Worm (Caenorhabditis elegans) whole organism, early embryonic: ENCODE data around the gene W04G3.7.
A peak's percentile ranks its signal among the peaks of the same experiment; 100 is the strongest.

Experiments
- B0310.2 ChIP-seq: sonication (generic microtip); optimal IDR thresholded peaks from 2 replicates; lab custom pipeline; 2016; ENCODE audit warnings: mild to moderate bottlenecking, missing genetic modification characterization, missing compliant biosample characterization
- F13C5.2 ChIP-seq: sonication (generic microtip); optimal IDR thresholded peaks from 2 replicates; lab custom pipeline; 2017; ENCODE audit warnings: mild to moderate bottlenecking, missing genetic modification characterization, inconsistent platforms, missing compliant biosample characterization
- aly-1 ChIP-seq: sonication (generic microtip); optimal IDR thresholded peaks from 2 replicates; lab custom pipeline; 2016; ENCODE audit warnings: missing genetic modification characterization, missing compliant biosample characterization
- ama-1 ChIP-seq: fragments of 150-350 bp; optimal IDR thresholded peaks from 2 replicates; lab custom pipeline; 2014
- ceh-13 ChIP-seq: fragments of 200-800 bp; sonication (Bioruptor generic); optimal IDR thresholded peaks from 2 replicates; lab custom pipeline; 2018; ENCODE audit warnings: mild to moderate bottlenecking, missing genetic modification characterization, missing compliant biosample characterization
- ceh-36 ChIP-seq: sonication (generic microtip); optimal IDR thresholded peaks from 2 replicates; lab custom pipeline; 2016; ENCODE audit warnings: missing genetic modification characterization, inconsistent platforms, missing compliant biosample characterization
- ets-7 ChIP-seq: sonication (generic microtip); optimal IDR thresholded peaks from 2 replicates; lab custom pipeline; 2016; ENCODE audit warnings: missing genotype, missing genetic modification characterization, missing compliant biosample characterization
- flt-1 ChIP-seq: fragments of 200-800 bp; sonication (Bioruptor generic); IDR thresholded peaks from 2 replicates; pipeline ENCODE4 v1.3.6; 2022; ENCODE audit warnings: missing genetic modification characterization, missing compliant biosample characterization
- hmbx-1 ChIP-seq: sonication (generic microtip); optimal IDR thresholded peaks from 2 replicates; lab custom pipeline; 2016; ENCODE audit warnings: mild to moderate bottlenecking, missing genetic modification characterization, missing compliant biosample characterization
- hmg-4 ChIP-seq: fragments of 200-800 bp; sonication (Bioruptor generic); optimal IDR thresholded peaks from 2 replicates; lab custom pipeline; 2018; ENCODE audit warnings: mild to moderate bottlenecking, missing genetic modification characterization, missing compliant biosample characterization
- hnd-1 ChIP-seq: sonication (generic microtip); optimal IDR thresholded peaks from 2 replicates; lab custom pipeline; 2016; ENCODE audit warnings: missing genetic modification characterization, missing compliant biosample characterization
- pes-1 ChIP-seq: fragments of 200-800 bp; sonication (Bioruptor generic); IDR thresholded peaks from 2 replicates; pipeline ENCODE4 v1.3.6; 2022; ENCODE audit warnings: missing genetic modification reagents, missing genetic modification characterization, missing compliant biosample characterization
- scrt-1 ChIP-seq: fragments of 200-800 bp; sonication (Bioruptor generic); IDR thresholded peaks from 2 replicates; pipeline ENCODE4 v1.3.6; 2022; ENCODE audit warnings: missing genetic modification characterization, missing compliant biosample characterization
- sea-1 ChIP-seq: fragments of 200-800 bp; sonication (Bioruptor generic); conservative IDR thresholded peaks from 2 replicates; pipeline ENCODE4 v1.3.6; 2022; ENCODE audit warnings: missing genetic modification characterization, missing compliant biosample characterization
- tbx-11 ChIP-seq: fragments of 200-800 bp; sonication (Bioruptor generic); IDR thresholded peaks from 2 replicates; pipeline ENCODE4 v1.3.6; 2022; ENCODE audit warnings: missing genetic modification characterization, missing compliant biosample characterization
- tbx-37 ChIP-seq: fragments of 200-800 bp; sonication (Bioruptor generic); conservative IDR thresholded peaks from 2 replicates; pipeline ENCODE4 v1.3.6; 2022; ENCODE audit warnings: missing genetic modification reagents, missing genetic modification characterization, missing compliant biosample characterization
- tra-4 ChIP-seq: sonication (generic microtip); optimal IDR thresholded peaks from 2 replicates; lab custom pipeline; 2017; ENCODE audit warnings: missing genetic modification characterization, missing compliant biosample characterization

Gene W04G3.7

ce11 chrX:11035563-11035962, 49.5 kb downstream of the W04G3.7 start:
- TF ChIP-seq ceh-36 (tag; lab: Kevin White, UChicago) = no peak
- TF ChIP-seq hmg-4 (GFP tag; lab: Kevin White, UChicago) = no peak
- TF ChIP-seq F13C5.2 (tag; lab: Kevin White, UChicago) = no peak
- no peak for TF ChIP-seq tbx-11
- no peak for TF ChIP-seq scrt-1 (GFP tag; lab: Robert Waterston, UW)
- TF ChIP-seq ama-1 = no peak
- TF ChIP-seq sea-1 (GFP tag; lab: Robert Waterston, UW) = no peak
- TF ChIP-seq hmbx-1 (tag; lab: Kevin White, UChicago) = no peak
- no peak for TF ChIP-seq ceh-13 (GFP tag; lab: Kevin White, UChicago)

- TF ChIP-seq tbx-37 (GFP tag; lab: Robert Waterston, UW) = no peak
- TF ChIP-seq tra-4 = no peak
- no peak for TF ChIP-seq ceh-36 (tag; lab: Kevin White, UChicago)
- no peak for TF ChIP-seq hmbx-1 (tag; lab: Kevin White, UChicago)
- peak; percentile 67 for TF ChIP-seq hmg-4 (GFP tag; lab: Kevin White, UChicago)
- no peak for TF ChIP-seq B0310.2 (tag; lab: Kevin White, UChicago)
- no peak for TF ChIP-seq ceh-13 (GFP tag; lab: Kevin White, UChicago)
- TF ChIP-seq pes-1 (GFP tag; lab: Robert Waterston, UW) = 0 out of 2 replicates have a peak, but pooled peaks have one; percentile 4
- peak; percentile 43 for TF ChIP-seq ama-1
- TF ChIP-seq flt-1 (GFP tag; lab: Robert Waterston, UW) = no peak
- peak; percentile 17 for TF ChIP-seq F13C5.2 (tag; lab: Kevin White, UChicago)
- no peak for TF ChIP-seq sea-1 (GFP tag; lab: Robert Waterston, UW)
- no peak for TF ChIP-seq scrt-1 (GFP tag; lab: Robert Waterston, UW)
- TF ChIP-seq aly-1 (tag; lab: Kevin White, UChicago) = no peak
- TF ChIP-seq ets-7 = no peak
- TF ChIP-seq tbx-11 = no peak
- no peak for TF ChIP-seq hnd-1
Observed at ce11 chrX:11034430-11035117, 50.5 kb downstream of the W04G3.7 start.

ce11 chrX:11033952-11034287, 51.1 kb downstream of the W04G3.7 start:
- no peak for TF ChIP-seq hnd-1
- no peak for TF ChIP-seq hmbx-1 (tag; lab: Kevin White, UChicago)
- TF ChIP-seq hmg-4 (GFP tag; lab: Kevin White, UChicago) = no peak
- TF ChIP-seq ets-7 = no peak
